Worm (Caenorhabditis elegans) whole organism, L3 larva: ENCODE results near the gene sun-1.

Experiments
- egl-27 ChIP-seq: sonication (generic microtip); optimal IDR thresholded peaks from 4 replicates; lab custom pipeline; 2017; ENCODE audit warnings: missing biosample characterization, missing genetic modification reagents, missing genetic modification characterization
- fos-1 ChIP-seq: fragments of 150-350 bp; optimal IDR thresholded peaks from 2 replicates; lab custom pipeline; 2014; ENCODE audit warnings: missing biosample characterization, missing genetic modification characterization
- nhr-28 ChIP-seq: fragments of 150-350 bp; optimal IDR thresholded peaks from 2 replicates; lab custom pipeline; 2014; ENCODE audit warnings: missing biosample characterization, missing genetic modification characterization
- nhr-76 ChIP-seq: fragments of 150-350 bp; sonication (generic microtip); optimal IDR thresholded peaks from 5 replicates; lab custom pipeline; 2014; ENCODE audit warnings: missing biosample characterization, missing genetic modification characterization
- tbx-2 ChIP-seq: sonication (generic microtip); optimal IDR thresholded peaks from 2 replicates; lab custom pipeline; 2016; ENCODE audit warnings: mild to moderate bottlenecking, missing genetic modification characterization, missing compliant biosample characterization
- zag-1 ChIP-seq: fragments of 150-350 bp; optimal IDR thresholded peaks from 2 replicates; lab custom pipeline; 2014; ENCODE audit warnings: missing biosample characterization, missing genetic modification characterization
- ztf-11 ChIP-seq: fragments of 150-350 bp; optimal IDR thresholded peaks from 2 replicates; lab custom pipeline; 2014; ENCODE audit warnings: missing biosample characterization, missing genetic modification characterization

DNA sequence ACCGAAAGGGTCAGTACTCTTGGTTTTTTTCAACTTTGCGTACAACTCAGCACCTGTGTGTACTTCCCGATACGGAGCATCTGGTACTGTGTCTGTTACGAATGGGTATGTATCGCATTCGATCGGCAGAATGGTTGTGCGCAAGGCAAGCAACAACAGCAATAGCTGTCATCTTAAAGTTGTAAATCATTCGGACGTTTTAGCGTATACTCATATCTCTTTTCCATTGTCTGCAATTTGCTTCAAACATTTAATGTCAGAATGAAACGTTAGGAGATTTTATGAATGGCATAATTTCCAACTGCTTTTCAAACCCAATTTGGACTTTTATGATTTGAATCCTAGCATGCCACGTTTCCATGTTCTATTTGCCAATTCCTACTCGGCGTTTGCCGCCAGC, 36.3 kb downstream of the sun-1 start:
- no peak for TF ChIP-seq nhr-28 (tag; lab: Kevin White, UChicago)
- TF ChIP-seq nhr-76 (tag; lab: Kevin White, UChicago) = no peak
- no peak for TF ChIP-seq fos-1 (tag; lab: Kevin White, UChicago)
- no peak for TF ChIP-seq egl-27
- no peak for TF ChIP-seq tbx-2 (tag; lab: Kevin White, UChicago)
- no peak for TF ChIP-seq zag-1 (tag; lab: Kevin White, UChicago)
- no peak for TF ChIP-seq ztf-11 (tag; lab: Kevin White, UChicago)
